ENCODE assay signal across 1 fruit fly cellular context in genomic region chr3L:5926015-5926988, dm6.
A peak's percentile ranks its signal among the peaks of the same experiment; 100 is the strongest.
TF ChIP-seq lines count a peak whose summit lies in the region.

No protein-coding gene starts in this region.

TF ChIP-seq in whole organism, embryonic, 481 proteins besides CTCF, POLR2A, EP300 and RAD21 (continued from another document):
- TF ChIP-seq CG7963 (GFP tag; IDR thresholded peaks at IDR 0.05; lab: Robert Waterston, UW; ENCODE audit: partially characterized antibody) (no peak), CG2120 (GFP tag; optimal IDR thresholded peaks at IDR 0.05; lab: Kevin White, UChicago) (peak; percentile 65), MESR4 (GFP tag; optimal IDR thresholded peaks at IDR 0.05; lab: Kevin White, UChicago) (no peak), CG31441 (GFP tag; IDR thresholded peaks at IDR 0.05; lab: Robert Waterston, UW) (peak; percentile 59), bowl (GFP tag; IDR thresholded peaks at IDR 0.05; lab: Robert Waterston, UW) (0 out of 2 replicates have a peak, but pooled peaks have one; percentile 12), Nf-YC (tag; optimal IDR thresholded peaks at IDR 0.05; lab: Kevin White, UChicago) (peak; percentile 26), CG7987 (GFP tag; optimal IDR thresholded peaks at IDR 0.05; lab: Kevin White, UChicago) (peak; percentile 13), grn (GFP tag; optimal IDR thresholded peaks at IDR 0.05; lab: Kevin White, UChicago) (peak; percentile 14), CG34422 (GFP tag; IDR thresholded peaks at IDR 0.05; lab: Robert Waterston, UW) (0 out of 3 replicates have a peak, but pooled peaks have one; percentile 13), fd64A (GFP tag; optimal IDR thresholded peaks at IDR 0.05; lab: Kevin White, UChicago) (peak; percentile 20), CG8924 (tag; optimal IDR thresholded peaks at IDR 0.05; lab: Kevin White, UChicago) (peak; percentile 55), sna (GFP tag; IDR thresholded peaks at IDR 0.05; lab: Robert Waterston, UW; ENCODE audit: partially characterized antibody) (0 out of 2 replicates have a peak, but pooled peaks have one; percentile 33), Rfx (GFP tag; IDR thresholded peaks at IDR 0.05; lab: Robert Waterston, UW) (peak; percentile 51), ems (GFP tag; optimal IDR thresholded peaks at IDR 0.05; lab: Kevin White, UChicago) (peak; percentile 15), Myb (GFP tag; optimal IDR thresholded peaks at IDR 0.05; lab: Kevin White, UChicago) (peak; percentile 14), kni (GFP tag; optimal IDR thresholded peaks at IDR 0.05; lab: Kevin White, UChicago) (peak; percentile 74), CG12744 (GFP tag; optimal IDR thresholded peaks at IDR 0.05; lab: Kevin White, UChicago) (peak; percentile 5), Sox102F (GFP tag; optimal IDR thresholded peaks at IDR 0.05; lab: Kevin White, UChicago) (peak; percentile 74), Blimp-1 (GFP tag; optimal IDR thresholded peaks at IDR 0.05; lab: Kevin White, UChicago) (peak; percentile 98), Hr3 (GFP tag; optimal IDR thresholded peaks at IDR 0.05; lab: Kevin White, UChicago) (peak; percentile 35), her (GFP tag; optimal IDR thresholded peaks at IDR 0.05; lab: Kevin White, UChicago) (no peak), hkb (optimal IDR thresholded peaks at IDR 0.05; lab: Kevin White, UChicago) (no peak), hkb (GFP tag; IDR thresholded peaks at IDR 0.05; lab: Robert Waterston, UW) (peak; percentile 63), CG12236 (GFP tag; optimal IDR thresholded peaks at IDR 0.05; lab: Kevin White, UChicago) (peak; percentile 5), BtbVII (GFP tag; optimal IDR thresholded peaks at IDR 0.05; lab: Kevin White, UChicago) (peak; percentile 47), CG3995 (GFP tag; optimal IDR thresholded peaks at IDR 0.05; lab: Kevin White, UChicago) (peak; percentile 73), grau (tag; optimal IDR thresholded peaks at IDR 0.05; lab: Kevin White, UChicago) (peak; percentile 67), CG5953 (GFP tag; IDR thresholded peaks at IDR 0.05; lab: Robert Waterston, UW) (peak; percentile 52), CG1529 (GFP tag; optimal IDR thresholded peaks at IDR 0.05; lab: Kevin White, UChicago) (peak; percentile 47), NfI (GFP tag; optimal IDR thresholded peaks at IDR 0.05; lab: Kevin White, UChicago) (peak; percentile 45), Doc2 (GFP tag; IDR thresholded peaks at IDR 0.05; lab: Robert Waterston, UW) (no peak), Bteb2 (GFP tag; optimal IDR thresholded peaks at IDR 0.05; lab: Kevin White, UChicago) (peak; percentile 31), CG12942 (GFP tag; optimal IDR thresholded peaks at IDR 0.05; lab: Kevin White, UChicago) (peak; percentile 48), CG18262 (tag; optimal IDR thresholded peaks at IDR 0.05; lab: Kevin White, UChicago) (peak; percentile 63), sob (GFP tag; IDR thresholded peaks at IDR 0.05; lab: Robert Waterston, UW) (peak; percentile 27; the same call in 1 of the 2 replicates), ssp (GFP tag; IDR thresholded peaks at IDR 0.05; lab: Robert Waterston, UW) (no peak), Lhr (GFP tag; optimal IDR thresholded peaks at IDR 0.05; lab: Kevin White, UChicago) (no peak), CG1024 (GFP tag; IDR thresholded peaks at IDR 0.05; lab: Robert Waterston, UW) (0 out of 2 replicates have a peak, but pooled peaks have one; percentile 12), prd (optimal IDR thresholded peaks at IDR 0.05; lab: Kevin White, UChicago) (no peak), prd (GFP tag; IDR thresholded peaks at IDR 0.05; lab: Robert Waterston, UW) (peak; percentile 40; the same call in 2 of the 3 replicates), Dll (GFP tag; IDR thresholded peaks at IDR 0.05; lab: Robert Waterston, UW; ENCODE audit: partially characterized antibody) (0 out of 4 replicates have a peak, but pooled peaks have one; percentile 26), lilli (GFP tag; optimal IDR thresholded peaks at IDR 0.05; lab: Kevin White, UChicago) (peak; percentile 32), Hsf (GFP tag; optimal IDR thresholded peaks at IDR 0.05; lab: Kevin White, UChicago) (peak; percentile 27), tx (GFP tag; optimal IDR thresholded peaks at IDR 0.05; lab: Kevin White, UChicago) (peak; percentile 23), CG8388 (GFP tag; optimal IDR thresholded peaks at IDR 0.05; lab: Kevin White, UChicago) (peak; percentile 69), CG13424 (tag; optimal IDR thresholded peaks at IDR 0.05; lab: Kevin White, UChicago) (peak; percentile 58), BEAF-32 (GFP tag; optimal IDR thresholded peaks at IDR 0.05; lab: Kevin White, UChicago) (no peak), fru (optimal IDR thresholded peaks at IDR 0.05; lab: Kevin White, UChicago) (no peak), hth (optimal IDR thresholded peaks at IDR 0.05; lab: Kevin White, UChicago) (no peak), CG12391 (tag; optimal IDR thresholded peaks at IDR 0.05; lab: Kevin White, UChicago) (peak; percentile 61), vvl (GFP tag; IDR thresholded peaks at IDR 0.05; lab: Robert Waterston, UW) (peak; percentile 22; the same call in 1 of the 2 replicates), Oli (tag; optimal IDR thresholded peaks at IDR 0.05; lab: Kevin White, UChicago) (peak; percentile 71), CG11723 (GFP tag; optimal IDR thresholded peaks at IDR 0.05; lab: Kevin White, UChicago) (peak; percentile 25), Usf (GFP tag; optimal IDR thresholded peaks at IDR 0.05; lab: Kevin White, UChicago) (no peak), CG15601 (tag; optimal IDR thresholded peaks at IDR 0.05; lab: Kevin White, UChicago) (peak; percentile 38), Max (GFP tag; optimal IDR thresholded peaks at IDR 0.05; lab: Kevin White, UChicago) (no peak), lola (GFP tag; optimal IDR thresholded peaks at IDR 0.05; lab: Kevin White, UChicago) (peak in 1 of 3 experiments; percentile 21), Xbp1 (GFP tag; optimal IDR thresholded peaks at IDR 0.05; lab: Kevin White, UChicago) (peak; percentile 57), Dref (GFP tag; IDR thresholded peaks at IDR 0.05; lab: Robert Waterston, UW) (no peak), Nf-YB (GFP tag; optimal IDR thresholded peaks at IDR 0.05; lab: Kevin White, UChicago) (peak; percentile 17), ind (GFP tag; optimal IDR thresholded peaks at IDR 0.05; lab: Kevin White, UChicago) (peak; percentile 14), ci (GFP tag; IDR thresholded peaks at IDR 0.05; lab: Robert Waterston, UW) (peak; percentile 64; the same call in 2 of the 3 replicates), CG3847 (GFP tag; IDR thresholded peaks at IDR 0.05; lab: Robert Waterston, UW) (peak; percentile 36; the same call in 1 of the 2 replicates), CG15269 (tag; optimal IDR thresholded peaks at IDR 0.05; lab: Kevin White, UChicago) (peak; percentile 62), dpn (GFP tag; optimal IDR thresholded peaks at IDR 0.05; lab: Kevin White, UChicago) (peak; percentile 19 to 46), CG18476 (GFP tag; optimal IDR thresholded peaks at IDR 0.05; lab: Kevin White, UChicago) (no peak), knrl (GFP tag; IDR thresholded peaks at IDR 0.05; lab: Robert Waterston, UW; ENCODE audit: partially characterized antibody) (no peak)
